Fruit fly (Drosophila melanogaster) whole organism, embryonic: ENCODE data around the gene Fatp1.

ENCODE experiments used
- Atf3 ChIP-seq: fragments of 200-800 bp; sonication (Bioruptor generic); optimal IDR thresholded peaks from 3 replicates; lab custom pipeline; 2016; ENCODE audit warnings: missing biosample characterization, missing genetic modification characterization
- CG10543 ChIP-seq: fragments of 200-800 bp; sonication (Bioruptor generic); optimal IDR thresholded peaks from 3 replicates; lab custom pipeline; 2017; ENCODE audit warnings: missing biosample characterization, mild to moderate bottlenecking, missing genetic modification characterization, moderate library complexity
- CG17186 ChIP-seq: fragments of 200-800 bp; sonication (Bioruptor generic); optimal IDR thresholded peaks from 3 replicates; lab custom pipeline; 2017; ENCODE audit warnings: missing biosample characterization, missing genetic modification reagents, missing genetic modification characterization
- CG17361 ChIP-seq: fragments of 200-800 bp; sonication (Bioruptor generic); IDR thresholded peaks from 3 replicates; pipeline ENCODE4 v1.3.6; 2022; ENCODE audit warnings: missing biosample characterization, missing genetic modification characterization
- CG1792 ChIP-seq: fragments of 200-800 bp; sonication (Bioruptor generic); optimal IDR thresholded peaks from 2 replicates; lab custom pipeline; 2016; ENCODE audit warnings: missing biosample characterization, missing genetic modification characterization
- CG18476 ChIP-seq: fragments of 200-800 bp; sonication (Bioruptor generic); optimal IDR thresholded peaks from 2 replicates; lab custom pipeline; 2016; ENCODE audit warnings: missing biosample characterization, mild to moderate bottlenecking, missing genetic modification characterization
- CG18764 ChIP-seq: fragments of 200-800 bp; sonication (Bioruptor generic); optimal IDR thresholded peaks from 3 replicates; lab custom pipeline; 2016; ENCODE audit warnings: missing biosample characterization, missing genetic modification characterization
- CG32767 ChIP-seq: fragments of 200-800 bp; sonication (Bioruptor generic); IDR thresholded peaks from 2 replicates; pipeline ENCODE4 v1.3.6; 2022; ENCODE audit warnings: missing biosample characterization, missing genetic modification characterization
- CG34376 ChIP-seq: fragments of 200-800 bp; sonication (Bioruptor generic); optimal IDR thresholded peaks from 2 replicates; lab custom pipeline; 2018; ENCODE audit warnings: missing biosample characterization, mild to moderate bottlenecking, missing genetic modification characterization
- CG6272 ChIP-seq: fragments of 200-800 bp; sonication (Bioruptor generic); IDR thresholded peaks from 2 replicates; pipeline ENCODE4 v1.3.6; 2022; ENCODE audit warnings: missing biosample characterization, missing genetic modification characterization
- CG7556 ChIP-seq: fragments of 200-800 bp; sonication (Bioruptor generic); optimal IDR thresholded peaks from 2 replicates; lab custom pipeline; 2017; ENCODE audit warnings: missing biosample characterization, mild to moderate bottlenecking, missing genetic modification characterization
- CG7786 ChIP-seq: fragments of 200-800 bp; sonication (Bioruptor generic); optimal IDR thresholded peaks from 2 replicates; lab custom pipeline; 2016; ENCODE audit warnings: missing biosample characterization, missing genetic modification characterization
- CG9437 ChIP-seq: fragments of 200-800 bp; sonication (Bioruptor generic); optimal IDR thresholded peaks from 2 replicates; lab custom pipeline; 2018; ENCODE audit warnings: missing biosample characterization, mild to moderate bottlenecking, missing genetic modification characterization
- CG9797 ChIP-seq: fragments of 200-800 bp; sonication (Bioruptor generic); optimal IDR thresholded peaks from 3 replicates; lab custom pipeline; 2018; ENCODE audit warnings: missing biosample characterization, mild to moderate bottlenecking, missing genetic modification characterization
- CG9817 ChIP-seq: fragments of 200-800 bp; sonication (Bioruptor generic); optimal IDR thresholded peaks from 2 replicates; lab custom pipeline; 2018; ENCODE audit warnings: missing biosample characterization, mild to moderate bottlenecking, missing genetic modification characterization, moderate library complexity
- D19A ChIP-seq: fragments of 200-800 bp; optimal IDR thresholded peaks from 3 replicates; lab custom pipeline; 2019; ENCODE audit warnings: missing biosample characterization, mild to moderate bottlenecking, missing genetic modification characterization, moderate library complexity
- D19B ChIP-seq: fragments of 200-800 bp; sonication (Bioruptor generic); optimal IDR thresholded peaks from 2 replicates; lab custom pipeline; 2017; ENCODE audit warnings: missing biosample characterization, mild to moderate bottlenecking, missing genetic modification characterization
- H15 ChIP-seq: fragments of 200-800 bp; sonication (Bioruptor generic); IDR thresholded peaks from 3 replicates; pipeline ENCODE4 v1.3.6; 2022; ENCODE audit warnings: missing biosample characterization, missing genetic modification characterization
- HLH3B ChIP-seq: fragments of 200-800 bp; sonication (Bioruptor generic); IDR thresholded peaks from 2 replicates; pipeline ENCODE4 v1.3.6; 2022; ENCODE audit warnings: missing biosample characterization, missing genetic modification characterization
- HmgZ ChIP-seq: fragments of 200-800 bp; sonication (Bioruptor generic); optimal IDR thresholded peaks from 2 replicates; lab custom pipeline; 2018; ENCODE audit warnings: missing biosample characterization, mild to moderate bottlenecking, missing genetic modification characterization
- Hr39 ChIP-seq: fragments of >200 bp; optimal IDR thresholded peaks from 2 replicates; lab custom pipeline; 2017
- Nf-YA ChIP-seq: fragments of 200-800 bp; sonication (Bioruptor generic); IDR thresholded peaks from 2 replicates; pipeline ENCODE4 v1.3.6; 2022; ENCODE audit warnings: missing biosample characterization, missing genetic modification characterization
- Nf-YC ChIP-seq: fragments of 200-800 bp; optimal IDR thresholded peaks from 3 replicates; lab custom pipeline; 2019; ENCODE audit warnings: missing biosample characterization, mild to moderate bottlenecking, missing genetic modification characterization, moderate library complexity
- Pdp1 ChIP-seq, 2 experiments: fragments of 200-800 bp; sonication (Bioruptor generic); optimal IDR thresholded peaks; 3 replicates each; lab custom pipeline; 2016; ENCODE audit warnings: missing biosample characterization in 2 of 2, missing genetic modification characterization in 2 of 2, mild to moderate bottlenecking in 1 of 2, moderate library complexity in 1 of 2
- Spps ChIP-seq: fragments of 200-800 bp; sonication (Bioruptor generic); optimal IDR thresholded peaks from 2 replicates; lab custom pipeline; 2018; ENCODE audit warnings: missing biosample characterization, mild to moderate bottlenecking, missing genetic modification characterization
- TFAM ChIP-seq: fragments of 200-800 bp; sonication (Bioruptor generic); optimal IDR thresholded peaks from 2 replicates; lab custom pipeline; 2017; ENCODE audit warnings: missing biosample characterization, missing genetic modification characterization, inconsistent platforms
- al ChIP-seq: fragments of 200-800 bp; sonication (Bioruptor generic); IDR thresholded peaks from 2 replicates; pipeline ENCODE4 v1.3.6; 2022; ENCODE audit warnings: missing biosample characterization, missing genetic modification characterization
- amos ChIP-seq: fragments of 200-800 bp; sonication (Bioruptor generic); IDR thresholded peaks from 2 replicates; pipeline ENCODE4 v1.3.6; 2022; ENCODE audit warnings: missing biosample characterization, missing genetic modification characterization; ENCODE audit not compliant: partially characterized antibody
- btn ChIP-seq: fragments of 200-800 bp; sonication (Bioruptor generic); optimal IDR thresholded peaks from 2 replicates; lab custom pipeline; 2016; ENCODE audit warnings: missing biosample characterization, missing genetic modification characterization
- crp ChIP-seq, 2 experiments: fragments of 200-800 bp; sonication (Bioruptor generic); optimal IDR thresholded peaks; 2 replicates in 1 of 2; 3 replicates in 1 of 2; lab custom pipeline; 2017; ENCODE audit warnings: missing biosample characterization in 2 of 2, missing genetic modification characterization in 2 of 2, mild to moderate bottlenecking in 1 of 2, moderate library complexity in 1 of 2
- disco-r ChIP-seq: fragments of 200-800 bp; sonication (Bioruptor generic); optimal IDR thresholded peaks from 2 replicates; lab custom pipeline; 2016; ENCODE audit warnings: missing biosample characterization, missing genetic modification characterization
- ewg ChIP-seq: fragments of 200-800 bp; sonication (Bioruptor generic); optimal IDR thresholded peaks from 3 replicates; lab custom pipeline; 2017; ENCODE audit warnings: mild to moderate bottlenecking, missing biosample characterization, missing genetic modification reagents, missing genetic modification characterization
- exex ChIP-seq: fragments of 200-800 bp; sonication (Bioruptor generic); optimal IDR thresholded peaks from 4 replicates; lab custom pipeline; 2018; ENCODE audit warnings: missing biosample characterization, mild to moderate bottlenecking, missing genetic modification characterization, moderate library complexity
- fd102C ChIP-seq: fragments of 200-800 bp; sonication (Bioruptor generic); optimal IDR thresholded peaks from 2 replicates; lab custom pipeline; 2018; ENCODE audit warnings: missing biosample characterization, mild to moderate bottlenecking, missing genetic modification characterization, moderate library complexity
- fd96Cb ChIP-seq: fragments of 200-800 bp; sonication (Bioruptor generic); optimal IDR thresholded peaks from 2 replicates; lab custom pipeline; 2018; ENCODE audit warnings: missing biosample characterization, mild to moderate bottlenecking, missing genetic modification characterization, moderate library complexity
- gfzf ChIP-seq: fragments of 200-800 bp; sonication (Bioruptor generic); optimal IDR thresholded peaks from 2 replicates; lab custom pipeline; 2016; ENCODE audit warnings: missing biosample characterization, mild to moderate bottlenecking, missing genetic modification characterization, moderate library complexity
- gsb-n ChIP-seq: fragments of 200-800 bp; sonication (Bioruptor generic); optimal IDR thresholded peaks from 3 replicates; lab custom pipeline; 2018; ENCODE audit warnings: missing biosample characterization, mild to moderate bottlenecking, missing genetic modification characterization
- hb ChIP-seq: fragments of 200-800 bp; sonication (Bioruptor generic); IDR thresholded peaks from 3 replicates; pipeline ENCODE4 v1.3.6; 2022; ENCODE audit warnings: missing biosample characterization, missing genetic modification characterization; ENCODE audit not compliant: partially characterized antibody
- kah ChIP-seq: fragments of 200-800 bp; sonication (Bioruptor generic); optimal IDR thresholded peaks from 2 replicates; lab custom pipeline; 2018; ENCODE audit warnings: missing biosample characterization, mild to moderate bottlenecking, missing genetic modification characterization
- pb ChIP-seq: fragments of 200-800 bp; sonication (Bioruptor generic); optimal IDR thresholded peaks from 3 replicates; lab custom pipeline; 2016; ENCODE audit warnings: missing biosample characterization, missing genetic modification characterization
- ranshi ChIP-seq: fragments of 200-800 bp; sonication (Bioruptor generic); IDR thresholded peaks from 2 replicates; pipeline ENCODE4 v1.3.6; 2022; ENCODE audit warnings: missing biosample characterization, missing genetic modification characterization
- run ChIP-seq: fragments of 200-800 bp; sonication (Bioruptor generic); optimal IDR thresholded peaks from 3 replicates; lab custom pipeline; 2018; ENCODE audit warnings: missing biosample characterization, mild to moderate bottlenecking, missing genetic modification characterization
- sd ChIP-seq: fragments of 200-800 bp; sonication (Bioruptor generic); optimal IDR thresholded peaks from 3 replicates; lab custom pipeline; 2018; ENCODE audit warnings: missing biosample characterization, mild to moderate bottlenecking, missing genetic modification characterization, moderate library complexity
- so ChIP-seq: fragments of 200-800 bp; sonication (Bioruptor generic); IDR thresholded peaks from 3 replicates; pipeline ENCODE4 v1.3.6; 2022; ENCODE audit warnings: missing biosample characterization, missing genetic modification characterization
- tll ChIP-seq, 2 experiments: fragments of 200-800 bp in 1 of 2; fragments of >200 bp in 1 of 2; sonication (Bioruptor generic) in 1 of 2; optimal IDR thresholded peaks; 2 replicates each; lab custom pipeline; 2017 to 2019; ENCODE audit warnings: missing biosample characterization in 2 of 2, missing genetic modification characterization in 2 of 2, mild to moderate bottlenecking in 1 of 2, moderate library complexity in 1 of 2
- ttk ChIP-seq: fragments of 200-800 bp; sonication (Bioruptor generic); IDR thresholded peaks from 2 replicates; pipeline ENCODE4 v2.1.2; 2022; ENCODE audit warnings: missing biosample characterization, missing genetic modification characterization
- twi ChIP-seq: fragments of 200-800 bp; optimal IDR thresholded peaks from 2 replicates; lab custom pipeline; 2019; ENCODE audit warnings: missing biosample characterization, mild to moderate bottlenecking, missing genetic modification characterization, moderate library complexity
- vfl ChIP-seq: fragments of 200-800 bp; sonication (Bioruptor generic); optimal IDR thresholded peaks from 2 replicates; lab custom pipeline; 2016; ENCODE audit warnings: missing biosample characterization, missing genetic modification characterization
- wor ChIP-seq: fragments of 200-800 bp; sonication (Bioruptor generic); IDR thresholded peaks from 2 replicates; pipeline ENCODE4 v1.3.6; 2022; ENCODE audit warnings: missing biosample characterization, missing genetic modification characterization
- zf30C ChIP-seq: fragments of 200-800 bp; sonication (Bioruptor generic); optimal IDR thresholded peaks from 3 replicates; lab custom pipeline; 2018; ENCODE audit warnings: missing biosample characterization, mild to moderate bottlenecking, missing genetic modification characterization

Gene Fatp1

dm6 chr2L:10466865-10467270 lies 50.1 kb downstream of the Fatp1 start (continued):
- TF ChIP-seq ranshi (GFP tag; lab: Robert Waterston, UW) (0 out of 2 replicates have a peak, but pooled peaks have one; percentile 20), ewg (GFP tag; lab: Kevin White, UChicago) (peak; percentile 55), CG6272 (GFP tag; lab: Robert Waterston, UW) (no peak), ttk (GFP tag; lab: Robert Waterston, UW) (peak; percentile 62), wor (0 out of 2 replicates have a peak, but pooled peaks have one; percentile 46), so (GFP tag; lab: Robert Waterston, UW) (0 out of 3 replicates have a peak, but pooled peaks have one; percentile 11), CG32767 (GFP tag; lab: Robert Waterston, UW) (0 out of 2 replicates have a peak, but pooled peaks have one; percentile 27), btn (GFP tag; lab: Kevin White, UChicago) (peak; percentile 44), CG17186 (no peak), CG9817 (tag; lab: Kevin White, UChicago) (peak; percentile 10), al (GFP tag; lab: Robert Waterston, UW) (peak; percentile 4; the same call in 1 of the 2 replicates), CG7556 (GFP tag; lab: Kevin White, UChicago) (peak; percentile 69), disco-r (peak; percentile 18), Hr39 (lab: Kevin White, UChicago) (no peak), exex (tag; lab: Kevin White, UChicago) (no peak), H15 (GFP tag; lab: Robert Waterston, UW) (peak; percentile 56; the same call in 2 of the 3 replicates), fd96Cb (tag; lab: Kevin White, UChicago) (peak; percentile 74), Atf3 (GFP tag; lab: Kevin White, UChicago) (peak; percentile 34), D19A (tag; lab: Kevin White, UChicago) (peak; percentile 64), D19B (GFP tag; lab: Kevin White, UChicago) (peak; percentile 84), crp (GFP tag; optimal IDR thresholded peaks at IDR 0.05; lab: Kevin White, UChicago) (peak in 1 of 2 experiments; percentile 8), fd102C (GFP tag; lab: Kevin White, UChicago) (no peak), CG7786 (GFP tag; lab: Kevin White, UChicago) (peak; percentile 28), HLH3B (GFP tag; lab: Robert Waterston, UW) (0 out of 2 replicates have a peak, but pooled peaks have one; percentile 15), CG10543 (GFP tag; lab: Kevin White, UChicago) (no peak), zf30C (GFP tag; lab: Kevin White, UChicago) (no peak), CG9437 (GFP tag; lab: Kevin White, UChicago) (peak; percentile 72), Nf-YA (GFP tag; lab: Robert Waterston, UW) (no peak), amos (GFP tag; lab: Robert Waterston, UW) (no peak), CG34376 (GFP tag; lab: Kevin White, UChicago) (no peak), hb (GFP tag; lab: Robert Waterston, UW) (no peak), CG18764 (peak; percentile 1), Pdp1 (GFP tag; optimal IDR thresholded peaks at IDR 0.05; lab: Kevin White, UChicago) (peak; percentile 37 to 48), CG18476 (GFP tag; lab: Kevin White, UChicago) (peak; percentile 46), Nf-YC (tag; lab: Kevin White, UChicago) (no peak), run (tag; lab: Kevin White, UChicago) (no peak), CG9797 (GFP tag; lab: Kevin White, UChicago) (no peak), gsb-n (peak; percentile 6), TFAM (GFP tag; lab: Kevin White, UChicago) (peak; percentile 36), tll (GFP tag; optimal IDR thresholded peaks at IDR 0.05; lab: Kevin White, UChicago) (peak in 1 of 2 experiments; percentile 23), HmgZ (no peak), pb (GFP tag; lab: Kevin White, UChicago) (peak; percentile 1), Spps (tag; lab: Kevin White, UChicago) (peak; percentile 57), sd (tag; lab: Kevin White, UChicago) (peak; percentile 65), CG17361 (peak; percentile 87), kah (peak; percentile 16), CG1792 (GFP tag; lab: Kevin White, UChicago) (peak; percentile 37), twi (peak; percentile 17), gfzf (GFP tag; lab: Kevin White, UChicago) (no peak), vfl (no peak)
